Worm (Caenorhabditis elegans) whole organism, L4/young adult: Measurements from ENCODE around the gene hlh-33.
A peak's percentile ranks its signal among the peaks of the same experiment; 100 is the strongest.

Experiments
- W03F9.2 ChIP-seq: fragments of 150-350 bp; optimal IDR thresholded peaks from 2 replicates; lab custom pipeline; 2014; ENCODE audit warnings: missing biosample characterization, missing genetic modification characterization
- dao-5 ChIP-seq: sonication (generic microtip); optimal IDR thresholded peaks from 2 replicates; lab custom pipeline; 2016; ENCODE audit warnings: missing genotype, missing genetic modification characterization, moderate library complexity, missing compliant biosample characterization
- him-1 ChIP-seq: sonication (generic microtip); optimal IDR thresholded peaks from 2 replicates; lab custom pipeline; 2016; ENCODE audit warnings: missing genotype, missing genetic modification reagents, missing genetic modification characterization, missing compliant biosample characterization

- TF ChIP-seq him-1: peak; percentile 80
- no peak for TF ChIP-seq dao-5
- TF ChIP-seq W03F9.2 (tag; lab: Kevin White, UChicago): peak; percentile 96
These were observed 4.3 kb downstream of the hlh-33 start, which contains the start of gene ddp-1 for ce11 chrIII:1859532-1859931.
